Worm (Caenorhabditis elegans): ENCODE data around the gene otpl-2.

- TF ChIP-seq dpl-1 (GFP tag; optimal IDR thresholded peaks at IDR 0.05): no peak
- no peak for TF ChIP-seq ztf-25 (GFP tag; IDR thresholded peaks at IDR 0.05)
- no peak for TF ChIP-seq zim-3 (tag; optimal IDR thresholded peaks at IDR 0.05)
- no peak for TF ChIP-seq unc-62 (GFP tag; optimal IDR thresholded peaks at IDR 0.05)
- no peak for TF ChIP-seq ztf-22 (GFP tag; optimal IDR thresholded peaks at IDR 0.05)
- no peak for TF ChIP-seq ztf-18 (tag; optimal IDR thresholded peaks at IDR 0.05)
- TF ChIP-seq snpc-4 (GFP tag; optimal IDR thresholded peaks at IDR 0.05): no peak
- no peak for TF ChIP-seq snpc-4 (tag; optimal IDR thresholded peaks at IDR 0.05)
- TF ChIP-seq gei-17 (GFP tag; optimal IDR thresholded peaks at IDR 0.05): no peak
- TF ChIP-seq F49E8.2 (tag; optimal IDR thresholded peaks at IDR 0.05; ENCODE audit: insufficient read depth): no peak
- TF ChIP-seq ceh-91 (GFP tag; IDR thresholded peaks at IDR 0.05): no peak
- no peak for TF ChIP-seq F57A8.1 (GFP tag; optimal IDR thresholded peaks at IDR 0.05)
- TF ChIP-seq ama-1 (optimal IDR thresholded peaks at IDR 0.05): no peak
- TF ChIP-seq ama-1 (GFP tag; optimal IDR thresholded peaks at IDR 0.05): no peak
- no peak for TF ChIP-seq zfh-2 (GFP tag; conservative IDR thresholded peaks at IDR 0.05)
Measured at ce11 chrV:4081283-4081682, 7.7 kb downstream of the otpl-2 start, which contains the start of gene srh-211.

Measured in whole organism, young adult.